Fruit fly (Drosophila melanogaster): Measurements from ENCODE around the gene CG9795.

Gene CG9795

dm6 chr3R:4311067-4311723 is 8.3 kb upstream of the CG9795 start, which contains the start of gene Suv3:
Suv3 (plus strand) TSS chr3R:4311555.
- no peak for TF ChIP-seq Pif1B (GFP tag; optimal IDR thresholded peaks at IDR 0.05)
- no peak for TF ChIP-seq rn (GFP tag; IDR thresholded peaks at IDR 0.05)
- 0 out of 2 replicates have a peak, but pooled peaks have one; percentile 20 for TF ChIP-seq CG12605 (GFP tag; IDR thresholded peaks at IDR 0.05)
- TF ChIP-seq CG14655 (GFP tag; optimal IDR thresholded peaks at IDR 0.05): no peak
- no peak for TF ChIP-seq CG10348 (GFP tag; IDR thresholded peaks at IDR 0.05)
- no peak for TF ChIP-seq Ets98B (GFP tag; IDR thresholded peaks at IDR 0.05)
- peak; percentile 49 for TF ChIP-seq CG8159 (tag; optimal IDR thresholded peaks at IDR 0.05)
- no peak for TF ChIP-seq CG4496 (GFP tag; IDR thresholded peaks at IDR 0.05)
- no peak for TF ChIP-seq Pif1A (GFP tag; optimal IDR thresholded peaks at IDR 0.05)
- no peak for TF ChIP-seq CG13204 (GFP tag; optimal IDR thresholded peaks at IDR 0.05)
- TF ChIP-seq D1 (tag; optimal IDR thresholded peaks at IDR 0.05): peak; percentile 29
- TF ChIP-seq fd96Ca (GFP tag; IDR thresholded peaks at IDR 0.05): no peak
- peak; percentile 19 for TF ChIP-seq CG17806 (tag; optimal IDR thresholded peaks at IDR 0.05)
- TF ChIP-seq EcR (GFP tag; optimal IDR thresholded peaks at IDR 0.05): no peak
- peak; percentile 46 for TF ChIP-seq CG9948 (tag; optimal IDR thresholded peaks at IDR 0.05)
- TF ChIP-seq CG15710 (tag; optimal IDR thresholded peaks at IDR 0.05): peak; percentile 41
- no peak for TF ChIP-seq CG8301 (tag; optimal IDR thresholded peaks at IDR 0.05)
- TF ChIP-seq CG34367 (tag; optimal IDR thresholded peaks at IDR 0.05): no peak
- TF ChIP-seq CG32121 (GFP tag; IDR thresholded peaks at IDR 0.05): no peak
- TF ChIP-seq gl (tag; optimal IDR thresholded peaks at IDR 0.05): no peak
- TF ChIP-seq Snoo (tag; optimal IDR thresholded peaks at IDR 0.05): no peak

- TF ChIP-seq CG8159 (tag; optimal IDR thresholded peaks at IDR 0.05) (no peak), CG4496 (GFP tag; IDR thresholded peaks at IDR 0.05) (no peak)
These were observed 894 bp upstream of the CG9795 start for dm6 chr3R:4318589-4318988.

- TF ChIP-seq CG12605 (GFP tag; IDR thresholded peaks at IDR 0.05): peak; percentile 30; the same call in 1 of the 2 replicates
- no peak for TF ChIP-seq gl (tag; optimal IDR thresholded peaks at IDR 0.05)
These were observed 484 bp upstream of the CG9795 start, which contains the start of gene Syt14 for dm6 chr3R:4318999-4319398. Syt14 (minus strand) TSS chr3R:4319069.

- TF ChIP-seq Pif1A (GFP tag; optimal IDR thresholded peaks at IDR 0.05) (no peak), CG17806 (tag; optimal IDR thresholded peaks at IDR 0.05) (no peak), CG34367 (tag; optimal IDR thresholded peaks at IDR 0.05) (peak; percentile 13), Snoo (tag; optimal IDR thresholded peaks at IDR 0.05) (peak; percentile 50), CG32121 (GFP tag; IDR thresholded peaks at IDR 0.05) (peak; percentile 42), CG4496 (GFP tag; IDR thresholded peaks at IDR 0.05) (peak; percentile 65), CG13204 (GFP tag; optimal IDR thresholded peaks at IDR 0.05) (no peak)
These were observed 14.5 kb downstream of the CG9795 start, which contains the start of gene CG9776 for dm6 chr3R:4333964-4334363. CG9776 (minus strand) TSS chr3R:4334071.

dm6 chr3R:4334798-4335197 is 15.3 kb downstream of the CG9795 start, which contains the start of gene CG14645:
CG14645 (plus strand) TSS chr3R:4335098.
- TF ChIP-seq CG34367 (tag; optimal IDR thresholded peaks at IDR 0.05) (no peak), CG17806 (tag; optimal IDR thresholded peaks at IDR 0.05) (no peak), EcR (GFP tag; optimal IDR thresholded peaks at IDR 0.05) (no peak), CG12605 (GFP tag; IDR thresholded peaks at IDR 0.05) (no peak), CG32121 (GFP tag; IDR thresholded peaks at IDR 0.05) (no peak), D1 (tag; optimal IDR thresholded peaks at IDR 0.05) (no peak), Pif1A (GFP tag; optimal IDR thresholded peaks at IDR 0.05) (no peak), CG13204 (GFP tag; optimal IDR thresholded peaks at IDR 0.05) (no peak), CG8301 (tag; optimal IDR thresholded peaks at IDR 0.05) (no peak), Pif1B (GFP tag; optimal IDR thresholded peaks at IDR 0.05) (no peak), Snoo (tag; optimal IDR thresholded peaks at IDR 0.05) (no peak), CG15710 (tag; optimal IDR thresholded peaks at IDR 0.05) (no peak)

dm6 chr3R:4337580-4337979 is 18.1 kb downstream of the CG9795 start, which contains the start of the genes Skp2 and CG1103:
Skp2 (minus strand) TSS chr3R:4337674.
CG1103 (plus strand) TSS chr3R:4337755.
- TF ChIP-seq CG10348 (GFP tag; IDR thresholded peaks at IDR 0.05): no peak
- TF ChIP-seq EcR (GFP tag; optimal IDR thresholded peaks at IDR 0.05): peak; percentile 55
- TF ChIP-seq D1 (tag; optimal IDR thresholded peaks at IDR 0.05): no peak
- TF ChIP-seq fd96Ca (GFP tag; IDR thresholded peaks at IDR 0.05): no peak
- no peak for TF ChIP-seq rn (GFP tag; IDR thresholded peaks at IDR 0.05)
- no peak for TF ChIP-seq CG17806 (tag; optimal IDR thresholded peaks at IDR 0.05)
- no peak for TF ChIP-seq Pif1B (GFP tag; optimal IDR thresholded peaks at IDR 0.05)
- peak; percentile 3 for TF ChIP-seq Snoo (tag; optimal IDR thresholded peaks at IDR 0.05)
- TF ChIP-seq CG8159 (tag; optimal IDR thresholded peaks at IDR 0.05): no peak
- TF ChIP-seq CG8301 (tag; optimal IDR thresholded peaks at IDR 0.05): no peak
- no peak for TF ChIP-seq CG4496 (GFP tag; IDR thresholded peaks at IDR 0.05)

dm6 chr3R:4340174-4340573 is 20.7 kb downstream of the CG9795 start:
- TF ChIP-seq Ets98B (GFP tag; IDR thresholded peaks at IDR 0.05) (no peak), Pif1B (GFP tag; optimal IDR thresholded peaks at IDR 0.05) (no peak), fd96Ca (GFP tag; IDR thresholded peaks at IDR 0.05) (no peak), EcR (GFP tag; optimal IDR thresholded peaks at IDR 0.05) (no peak), CG10348 (GFP tag; IDR thresholded peaks at IDR 0.05) (no peak), CG34367 (tag; optimal IDR thresholded peaks at IDR 0.05) (no peak), CG8159 (tag; optimal IDR thresholded peaks at IDR 0.05) (no peak), CG14655 (GFP tag; optimal IDR thresholded peaks at IDR 0.05) (no peak), CG9948 (tag; optimal IDR thresholded peaks at IDR 0.05) (no peak), CG8301 (tag; optimal IDR thresholded peaks at IDR 0.05) (no peak), CG4496 (GFP tag; IDR thresholded peaks at IDR 0.05) (no peak), CG17806 (tag; optimal IDR thresholded peaks at IDR 0.05) (no peak), Pif1A (GFP tag; optimal IDR thresholded peaks at IDR 0.05) (no peak), gl (tag; optimal IDR thresholded peaks at IDR 0.05) (no peak), D1 (tag; optimal IDR thresholded peaks at IDR 0.05) (no peak), Snoo (tag; optimal IDR thresholded peaks at IDR 0.05) (no peak), CG32121 (GFP tag; IDR thresholded peaks at IDR 0.05) (no peak), rn (GFP tag; IDR thresholded peaks at IDR 0.05) (no peak), CG12605 (GFP tag; IDR thresholded peaks at IDR 0.05) (no peak), CG13204 (GFP tag; optimal IDR thresholded peaks at IDR 0.05) (no peak)
